Fruit fly (Drosophila melanogaster) whole organism, embryonic: ENCODE data around the gene CG32318.
A peak's percentile ranks its signal among the peaks of the same experiment; 100 is the strongest.

Source experiments
- Atf-2 ChIP-seq: fragments of 200-800 bp; sonication (Bioruptor generic); optimal IDR thresholded peaks from 2 replicates; lab custom pipeline; 2016; ENCODE audit warnings: missing biosample characterization, missing genetic modification characterization
- CG11398 ChIP-seq: fragments of 200-800 bp; sonication (Bioruptor generic); optimal IDR thresholded peaks from 2 replicates; lab custom pipeline; 2016; ENCODE audit warnings: missing biosample characterization, missing genetic modification characterization
- CG17612 ChIP-seq: fragments of 200-800 bp; sonication (Bioruptor generic); IDR thresholded peaks from 2 replicates; pipeline ENCODE4 v1.3.6; 2022; ENCODE audit warnings: missing biosample characterization, missing genetic modification characterization
- CG4707 ChIP-seq: fragments of 200-800 bp; sonication (Bioruptor generic); optimal IDR thresholded peaks from 2 replicates; lab custom pipeline; 2018; ENCODE audit warnings: missing biosample characterization, mild to moderate bottlenecking, missing genetic modification characterization, moderate library complexity
- CHES-1-like ChIP-seq: fragments of 200-800 bp; sonication (Bioruptor generic); optimal IDR thresholded peaks from 2 replicates; lab custom pipeline; 2016; ENCODE audit warnings: missing biosample characterization, missing genetic modification characterization
- Camta ChIP-seq: fragments of 200-800 bp; sonication (Bioruptor generic); optimal IDR thresholded peaks from 2 replicates; lab custom pipeline; 2016; ENCODE audit warnings: missing biosample characterization, missing genetic modification characterization
- Lhr ChIP-seq: fragments of 200-800 bp; sonication (Bioruptor generic); optimal IDR thresholded peaks from 3 replicates; lab custom pipeline; 2017; ENCODE audit warnings: mild to moderate bottlenecking, missing biosample characterization, missing genetic modification reagents, missing genetic modification characterization
- Mad ChIP-seq: fragments of 200-800 bp; sonication (Bioruptor generic); optimal IDR thresholded peaks from 2 replicates; lab custom pipeline; 2016; ENCODE audit warnings: missing biosample characterization, missing genetic modification characterization
- NC2β ChIP-seq: fragments of 200-800 bp; sonication (Bioruptor generic); optimal IDR thresholded peaks from 2 replicates; lab custom pipeline; 2016; ENCODE audit warnings: missing biosample characterization, missing genetic modification characterization
- en ChIP-seq: fragments of 200-800 bp; sonication (Bioruptor generic); optimal IDR thresholded peaks from 2 replicates; lab custom pipeline; 2016; ENCODE audit warnings: missing biosample characterization, missing genetic modification characterization
- maf-S ChIP-seq: fragments of 200-800 bp; sonication (Bioruptor generic); optimal IDR thresholded peaks from 2 replicates; lab custom pipeline; 2016; ENCODE audit warnings: missing biosample characterization, missing genetic modification characterization
- prd ChIP-seq, 3 experiments: fragments of >200 bp in 2 of 3; fragments of 200-800 bp in 1 of 3; sonication (Bioruptor generic) in 1 of 3; optimal IDR thresholded peaks in 2 of 3; IDR thresholded peaks in 1 of 3; 2 replicates in 2 of 3; 3 replicates in 1 of 3; pipeline versions ENCODE4 v1.3.6 to Lab custom; 2017 to 2022; ENCODE audit warnings: missing biosample characterization in 1 of 3, missing genetic modification characterization in 1 of 3
- sd ChIP-seq: fragments of 200-800 bp; sonication (Bioruptor generic); optimal IDR thresholded peaks from 3 replicates; lab custom pipeline; 2018; ENCODE audit warnings: missing biosample characterization, mild to moderate bottlenecking, missing genetic modification characterization, moderate library complexity
- zfh2 ChIP-seq: fragments of 200-800 bp; sonication (Bioruptor generic); optimal IDR thresholded peaks from 2 replicates; lab custom pipeline; 2016; ENCODE audit warnings: missing biosample characterization, missing genetic modification characterization

DNA sequence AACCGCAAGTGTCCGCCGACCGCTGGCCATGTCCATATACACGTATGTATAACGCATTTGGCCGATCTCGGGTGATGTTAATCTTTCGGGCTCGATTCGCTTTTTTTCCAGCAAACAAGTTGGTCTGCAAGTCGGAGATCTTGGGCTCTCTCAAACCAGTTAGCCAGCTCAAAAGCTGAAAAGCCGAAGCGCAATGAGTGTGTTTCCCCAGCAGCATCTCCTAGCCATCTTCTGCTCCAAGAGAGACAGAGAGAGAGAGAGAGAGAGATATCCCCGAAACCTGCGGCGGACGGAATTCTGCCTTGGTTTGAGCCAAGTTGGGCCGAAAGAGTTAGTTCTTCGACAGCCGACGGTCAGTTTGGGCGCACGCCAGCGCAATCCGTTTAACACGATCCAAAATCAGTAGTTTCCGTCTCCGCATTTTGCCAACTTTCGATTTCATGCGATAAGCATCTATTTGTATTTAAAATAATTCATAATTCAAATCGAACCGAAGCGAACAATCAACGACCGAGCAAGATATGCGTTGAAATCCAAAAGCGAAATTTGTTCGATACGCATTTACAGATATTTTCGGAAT, 18.8 kb upstream of the CG32318 start:
- TF ChIP-seq CG11398 (GFP tag; lab: Kevin White, UChicago): no peak
- no peak for TF ChIP-seq en (GFP tag; lab: Kevin White, UChicago)
- TF ChIP-seq Lhr (GFP tag; lab: Kevin White, UChicago): no peak
- TF ChIP-seq CHES-1-like (GFP tag; lab: Kevin White, UChicago): no peak
- TF ChIP-seq maf-S: no peak
- TF ChIP-seq Camta: no peak
- no peak for TF ChIP-seq zfh2 (GFP tag; lab: Kevin White, UChicago)
- no peak for TF ChIP-seq Atf-2
- TF ChIP-seq prd (optimal IDR thresholded peaks at IDR 0.05; lab: Kevin White, UChicago): no peak
- no peak for TF ChIP-seq prd (GFP tag; IDR thresholded peaks at IDR 0.05; lab: Robert Waterston, UW)
- TF ChIP-seq Mad: no peak
- no peak for TF ChIP-seq NC2β (GFP tag; lab: Kevin White, UChicago)
- TF ChIP-seq sd: peak; percentile 10
- no peak for TF ChIP-seq CG17612 (GFP tag; lab: Robert Waterston, UW)
- no peak for TF ChIP-seq CG4707 (GFP tag; lab: Kevin White, UChicago)
